Fruit fly (Drosophila melanogaster) whole organism, prepupa: Measurements from ENCODE around the gene U4-U6-60K.

ENCODE experiments used
- CG3919 ChIP-seq: fragments of 200-800 bp; sonication (Bioruptor generic); optimal IDR thresholded peaks from 3 replicates; lab custom pipeline; 2016; ENCODE audit warnings: missing biosample characterization, missing genetic modification characterization
- CG4318 ChIP-seq: fragments of 200-800 bp; sonication (Bioruptor generic); optimal IDR thresholded peaks from 3 replicates; lab custom pipeline; 2017; ENCODE audit warnings: missing biosample characterization, mild to moderate bottlenecking, missing genetic modification characterization

DNA sequence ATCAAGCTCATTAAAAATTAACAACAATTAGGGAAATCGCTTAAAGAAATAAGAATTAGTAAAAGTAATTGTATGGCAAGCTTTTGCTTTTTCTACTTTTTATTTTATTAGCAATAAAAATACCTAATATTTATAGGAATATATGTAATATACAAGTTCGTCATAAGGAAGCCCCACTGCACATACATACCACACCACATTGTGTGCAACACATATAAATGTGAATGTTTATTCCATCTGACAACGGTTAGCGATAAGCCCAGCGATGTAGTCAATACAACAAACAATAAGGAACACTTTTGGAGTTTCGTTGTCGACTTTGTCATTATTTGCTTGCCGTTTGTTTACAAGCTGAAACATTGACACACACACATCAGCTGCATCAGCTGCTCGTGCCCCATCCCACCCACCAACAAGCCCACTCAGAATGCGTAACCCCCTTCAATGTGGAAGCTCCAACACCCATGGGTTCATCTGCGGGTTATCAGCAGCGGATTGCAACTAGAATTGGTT, 28.4 kb downstream of the U4-U6-60K start:
- peak; percentile 8 for TF ChIP-seq CG4318 (GFP tag; lab: Kevin White, UChicago)
- peak; percentile 56 for TF ChIP-seq CG3919 (GFP tag; lab: Kevin White, UChicago)
